Fruit fly (Drosophila melanogaster) whole organism, wandering third instar larva: ENCODE measurements around the gene CG13070.

Experiments
- Abd-B ChIP-seq: fragments of >200 bp; optimal IDR thresholded peaks from 2 replicates; lab custom pipeline; 2017; ENCODE audit warnings: missing biosample characterization, missing genetic modification characterization
- CrebA ChIP-seq: fragments of 200-800 bp; sonication (Bioruptor generic); optimal IDR thresholded peaks from 2 replicates; lab custom pipeline; 2016; ENCODE audit warnings: missing biosample characterization, mild to moderate bottlenecking, missing genetic modification characterization, borderline replicate concordance
- Dfd ChIP-seq: fragments of >200 bp; optimal IDR thresholded peaks from 2 replicates; lab custom pipeline; 2017; ENCODE audit warnings: missing biosample characterization, missing genetic modification characterization
- Dif ChIP-seq: fragments of 200-275, 200-300 bp; sonication (Bioruptor generic); optimal IDR thresholded peaks from 2 replicates; lab custom pipeline; 2018; ENCODE audit warnings: missing biosample characterization, missing genetic modification characterization; ENCODE audit not compliant: partially characterized antibody
- GATAd ChIP-seq: sonication (Bioruptor generic); optimal IDR thresholded peaks from 2 replicates; lab custom pipeline; 2016; ENCODE audit warnings: missing biosample characterization, missing genetic modification characterization
- HLH106 ChIP-seq: fragments of 200-800 bp; optimal IDR thresholded peaks from 3 replicates; lab custom pipeline; 2019; ENCODE audit warnings: missing biosample characterization, mild to moderate bottlenecking, missing genetic modification characterization, moderate library complexity
- Hnf4 ChIP-seq: fragments of 200-800 bp; sonication (Bioruptor generic); optimal IDR thresholded peaks from 2 replicates; lab custom pipeline; 2016; ENCODE audit warnings: missing biosample characterization, mild to moderate bottlenecking, missing genetic modification characterization
- Hr78 ChIP-seq: fragments of >200 bp; optimal IDR thresholded peaks from 2 replicates; lab custom pipeline; 2017; ENCODE audit warnings: missing biosample characterization, missing genetic modification characterization
- Hr83 ChIP-seq: fragments of 200-300 bp; sonication (Bioruptor generic); optimal IDR thresholded peaks from 2 replicates; lab custom pipeline; 2016; ENCODE audit warnings: missing biosample characterization, mild to moderate bottlenecking, missing genetic modification characterization, moderate library complexity; ENCODE audit not compliant: poor library complexity, severe bottlenecking
- Jra ChIP-seq: sonication (Bioruptor generic); optimal IDR thresholded peaks from 2 replicates; lab custom pipeline; 2016; ENCODE audit warnings: missing biosample characterization, missing genetic modification characterization
- Mio ChIP-seq: sonication (Bioruptor generic); optimal IDR thresholded peaks from 2 replicates; lab custom pipeline; 2016; ENCODE audit warnings: missing biosample characterization, missing genetic modification characterization
- Myc ChIP-seq: fragments of >200 bp; optimal IDR thresholded peaks from 2 replicates; lab custom pipeline; 2017
- N ChIP-seq: fragments of >200 bp; optimal IDR thresholded peaks from 2 replicates; lab custom pipeline; 2018; ENCODE audit warnings: missing biosample characterization, missing external identifiers, missing genetic modification characterization
- OdsH ChIP-seq: fragments of 200-800 bp; sonication (Bioruptor generic); optimal IDR thresholded peaks from 2 replicates; lab custom pipeline; 2016; ENCODE audit warnings: missing biosample characterization, mild to moderate bottlenecking, missing genetic modification characterization
- Rel ChIP-seq, 2 experiments: fragments of 200-800 bp; sonication (Bioruptor generic) in 1 of 2; optimal IDR thresholded peaks; 2 replicates in 1 of 2; 3 replicates in 1 of 2; lab custom pipeline; 2016 to 2019; ENCODE audit warnings: mild to moderate bottlenecking in 2 of 2, missing biosample characterization in 2 of 2, missing genetic modification characterization in 2 of 2, moderate library complexity in 1 of 2
- Sp1 ChIP-seq: fragments of 200-800 bp; sonication (Bioruptor generic); optimal IDR thresholded peaks from 3 replicates; lab custom pipeline; 2019; ENCODE audit warnings: missing biosample characterization, mild to moderate bottlenecking, missing genetic modification characterization, moderate library complexity
- Vsx2 ChIP-seq: fragments of 200-300, 225-300 bp; sonication (Bioruptor generic); optimal IDR thresholded peaks from 2 replicates; lab custom pipeline; 2018; ENCODE audit warnings: missing biosample characterization, missing genetic modification characterization; ENCODE audit not compliant: partially characterized antibody
- br ChIP-seq: fragments of 200-800 bp; sonication (Bioruptor generic); optimal IDR thresholded peaks from 2 replicates; lab custom pipeline; 2016; ENCODE audit warnings: missing biosample characterization, missing genetic modification characterization
- brk ChIP-seq: fragments of 200-800 bp; sonication (Bioruptor generic); optimal IDR thresholded peaks from 2 replicates; lab custom pipeline; 2016; ENCODE audit warnings: missing biosample characterization, mild to moderate bottlenecking, missing genetic modification characterization
- dl ChIP-seq, 2 experiments: fragments of 175-275, 200-275 bp in 1 of 2; fragments of 200-275 bp in 1 of 2; sonication (Bioruptor generic); optimal IDR thresholded peaks; lab custom pipeline; 2018; ENCODE audit warnings: mild to moderate bottlenecking in 2 of 2, missing biosample characterization in 2 of 2, missing genetic modification characterization in 2 of 2, moderate library complexity in 2 of 2; ENCODE audit not compliant: partially characterized antibody in 2 of 2, insufficient read depth in 1 of 2
- dmrt93B ChIP-seq: fragments of 200-800 bp; sonication (Bioruptor generic); optimal IDR thresholded peaks from 2 replicates; lab custom pipeline; 2018; ENCODE audit warnings: missing biosample characterization, mild to moderate bottlenecking, missing genetic modification characterization
- ey ChIP-seq: fragments of 200-800 bp; sonication (Bioruptor generic); optimal IDR thresholded peaks from 2 replicates; lab custom pipeline; 2016; ENCODE audit warnings: missing biosample characterization, missing genetic modification characterization
- fru ChIP-seq: fragments of 200-800 bp; sonication (Bioruptor generic); optimal IDR thresholded peaks from 3 replicates; lab custom pipeline; 2016; ENCODE audit warnings: missing biosample characterization, mild to moderate bottlenecking, missing genetic modification characterization
- h ChIP-seq: fragments of 200-800 bp; sonication (Bioruptor generic); optimal IDR thresholded peaks from 3 replicates; lab custom pipeline; 2016; ENCODE audit warnings: missing biosample characterization, mild to moderate bottlenecking, missing genetic modification characterization
- lola ChIP-seq: fragments of >200 bp; optimal IDR thresholded peaks from 2 replicates; lab custom pipeline; 2017; ENCODE audit warnings: missing biosample characterization, missing genetic modification characterization
- pan ChIP-seq: fragments of >200 bp; optimal IDR thresholded peaks from 2 replicates; lab custom pipeline; 2017
- rgr ChIP-seq: fragments of 200-800 bp; sonication (Bioruptor generic); optimal IDR thresholded peaks from 3 replicates; lab custom pipeline; 2016; ENCODE audit warnings: missing biosample characterization, mild to moderate bottlenecking, missing genetic modification characterization
- sage ChIP-seq: fragments of 200-800 bp; sonication (Bioruptor generic); optimal IDR thresholded peaks from 2 replicates; lab custom pipeline; 2016; ENCODE audit warnings: missing biosample characterization, mild to moderate bottlenecking, missing genetic modification characterization
- usp ChIP-seq: fragments of >200 bp; optimal IDR thresholded peaks from 2 replicates; lab custom pipeline; 2017; ENCODE audit warnings: missing biosample characterization, missing genetic modification characterization
- woc ChIP-seq: sonication (Bioruptor generic); optimal IDR thresholded peaks from 2 replicates; lab custom pipeline; 2016; ENCODE audit warnings: missing biosample characterization, mild to moderate bottlenecking, missing genetic modification characterization

The CG13070 gene

dm6 chr3L:16228659-16229205 is 34.4 kb upstream of the CG13070 start, which contains the start of gene Tmx3 (continued):
- TF ChIP-seq Hnf4 (GFP tag; lab: Kevin White, UChicago) (peak; percentile 82), Hr78 (GFP tag; lab: Kevin White, UChicago) (no peak), usp (GFP tag; lab: Kevin White, UChicago) (no peak), fru (peak; percentile 78), sage (GFP tag; lab: Kevin White, UChicago) (no peak), GATAd (GFP tag; lab: Kevin White, UChicago) (peak; percentile 72)

DNA sequence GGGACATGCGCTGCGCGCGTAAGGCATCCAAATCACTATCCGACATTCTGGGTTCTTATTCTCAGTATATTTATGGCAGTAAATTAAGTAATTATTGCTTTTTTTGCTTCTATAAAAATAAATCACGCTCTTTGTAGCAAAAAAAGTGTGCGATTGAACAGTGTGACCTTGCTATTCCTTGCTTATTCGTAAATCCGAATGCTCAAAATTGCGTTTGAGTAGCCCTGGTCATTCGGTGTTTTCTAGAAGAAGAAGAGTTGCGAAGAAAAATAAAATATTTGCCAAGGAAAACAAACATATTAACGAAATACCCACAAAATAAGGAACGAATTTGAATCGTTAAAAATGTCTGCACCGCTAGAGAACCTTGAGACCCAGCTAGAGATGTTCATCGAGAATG is 31.3 kb upstream of the CG13070 start, which contains the start of the genes PDCD-5 and MED10:
Gene PDCD-5, minus strand, starts transcription at position 182 of the 400 bp plus-strand sequence.
Gene MED10, plus strand, starts transcription at position 228 of the 400 bp plus-strand sequence.
- TF ChIP-seq Myc (lab: Kevin White, UChicago): peak; percentile 29
- TF ChIP-seq OdsH (GFP tag; lab: Kevin White, UChicago): peak; percentile 3
- no peak for TF ChIP-seq Rel (GFP tag; optimal IDR thresholded peaks at IDR 0.05; lab: Kevin White, UChicago)
- peak; percentile 65 for TF ChIP-seq Rel (tag; optimal IDR thresholded peaks at IDR 0.05; lab: Kevin White, UChicago)
- peak; percentile 30 for TF ChIP-seq Hr83
- TF ChIP-seq dl (GFP tag; optimal IDR thresholded peaks at IDR 0.05; lab: Kevin White, UChicago; ENCODE audit: insufficient read depth in 1 of 2, partially characterized antibody in 2 of 2): no peak
- no peak for TF ChIP-seq Jra (GFP tag; lab: Kevin White, UChicago)
- TF ChIP-seq Dif (GFP tag; lab: Kevin White, UChicago): peak; percentile 0
- TF ChIP-seq br (GFP tag; lab: Kevin White, UChicago): no peak
- TF ChIP-seq brk (GFP tag; lab: Kevin White, UChicago): no peak
- peak; percentile 39 for TF ChIP-seq HLH106
- TF ChIP-seq Vsx2 (GFP tag; lab: Kevin White, UChicago): no peak
- peak; percentile 39 for TF ChIP-seq Sp1 (GFP tag; lab: Kevin White, UChicago)
- peak; percentile 12 for TF ChIP-seq rgr
- TF ChIP-seq, all 38 proteins: peak for 8

DNA sequence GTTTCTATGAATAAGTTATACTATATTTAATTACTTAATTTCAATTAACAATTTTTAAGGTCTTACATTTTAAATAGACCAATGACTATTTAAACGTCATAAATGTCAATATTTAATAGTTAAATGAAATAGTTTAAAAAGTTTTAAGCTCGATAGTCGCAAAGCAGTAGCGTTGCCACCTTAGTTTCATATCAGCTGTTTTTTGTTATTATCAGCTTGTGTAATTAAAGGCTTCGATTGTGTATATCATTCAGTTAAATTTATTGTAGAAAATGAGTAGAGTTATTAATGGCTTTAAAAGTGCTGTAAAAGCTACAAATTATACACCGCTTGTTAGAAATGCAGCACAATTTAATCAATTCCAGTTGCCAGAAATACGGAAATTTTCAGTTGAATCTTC is 30.2 kb upstream of the CG13070 start, which contains the start of gene Hsc20:
Gene Hsc20, plus strand, starts transcription at position 204 of the 400 bp plus-strand sequence.
- TF ChIP-seq Jra (GFP tag; lab: Kevin White, UChicago) (no peak), Mio (GFP tag; lab: Kevin White, UChicago) (no peak), ey (GFP tag; lab: Kevin White, UChicago) (no peak)

dm6 chr3L:16233850-16234494 is 29.2 kb upstream of the CG13070 start:
- TF ChIP-seq pan (lab: Kevin White, UChicago): no peak
- peak; percentile 21 for TF ChIP-seq rgr
- no peak for TF ChIP-seq brk (GFP tag; lab: Kevin White, UChicago)
- TF ChIP-seq h (GFP tag; lab: Kevin White, UChicago): peak; percentile 32
- TF ChIP-seq Dif (GFP tag; lab: Kevin White, UChicago): no peak
- no peak for TF ChIP-seq Hr78 (GFP tag; lab: Kevin White, UChicago)
- TF ChIP-seq Sp1 (GFP tag; lab: Kevin White, UChicago): no peak
- TF ChIP-seq Rel (GFP tag; optimal IDR thresholded peaks at IDR 0.05; lab: Kevin White, UChicago): no peak
- peak; percentile 96 for TF ChIP-seq Rel (tag; optimal IDR thresholded peaks at IDR 0.05; lab: Kevin White, UChicago)
- TF ChIP-seq Dfd (GFP tag; lab: Kevin White, UChicago): no peak
- TF ChIP-seq Abd-B (GFP tag; lab: Kevin White, UChicago): no peak

dm6 chr3L:16241296-16241695 is 21.8 kb upstream of the CG13070 start:
- no peak for TF ChIP-seq Myc (lab: Kevin White, UChicago)

DNA sequence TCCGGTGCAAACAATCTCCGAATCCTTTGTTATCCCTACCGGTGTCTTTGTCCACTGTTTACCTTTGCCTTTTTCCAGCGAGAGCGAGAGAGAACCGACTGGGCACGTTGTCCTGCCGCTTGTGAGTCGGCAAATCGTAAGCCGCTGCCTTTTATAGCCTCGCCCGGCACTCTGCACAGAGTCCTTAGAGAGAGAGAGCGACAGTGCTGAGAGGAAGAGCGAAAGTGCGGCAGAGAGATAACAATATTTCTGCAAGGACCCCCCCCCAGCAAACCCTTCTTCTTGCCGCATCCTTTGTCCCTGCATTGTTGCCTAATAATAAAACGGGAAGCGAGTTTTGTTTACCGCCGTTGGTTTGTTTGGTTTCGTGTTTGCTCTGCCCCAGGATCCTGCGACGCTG is 10.9 kb upstream of the CG13070 start, which contains the start of gene CG13055:
Gene CG13055, minus strand, starts transcription at position 101 of the 400 bp plus-strand sequence.
- no peak for TF ChIP-seq h (GFP tag; lab: Kevin White, UChicago)
- no peak for TF ChIP-seq HLH106
- TF ChIP-seq Mio (GFP tag; lab: Kevin White, UChicago): no peak
- no peak for TF ChIP-seq lola
- TF ChIP-seq dl (GFP tag; optimal IDR thresholded peaks at IDR 0.05; lab: Kevin White, UChicago; ENCODE audit: insufficient read depth in 1 of 2, partially characterized antibody in 2 of 2): no peak
- no peak for TF ChIP-seq N (GFP tag; lab: Kevin White, UChicago)
- TF ChIP-seq Sp1 (GFP tag; lab: Kevin White, UChicago): no peak
- no peak for TF ChIP-seq br (GFP tag; lab: Kevin White, UChicago)
- no peak for TF ChIP-seq Vsx2 (GFP tag; lab: Kevin White, UChicago)
- no peak for TF ChIP-seq Hr83
- no peak for TF ChIP-seq sage (GFP tag; lab: Kevin White, UChicago)
- no peak for TF ChIP-seq Rel (GFP tag; optimal IDR thresholded peaks at IDR 0.05; lab: Kevin White, UChicago)
- TF ChIP-seq Rel (tag; optimal IDR thresholded peaks at IDR 0.05; lab: Kevin White, UChicago): no peak
- no peak for TF ChIP-seq Dif (GFP tag; lab: Kevin White, UChicago)
- no peak for TF ChIP-seq woc (GFP tag; lab: Kevin White, UChicago)
- no peak for TF ChIP-seq dmrt93B (GFP tag; lab: Kevin White, UChicago)
- no peak for TF ChIP-seq Hr78 (GFP tag; lab: Kevin White, UChicago)
- no peak for TF ChIP-seq CrebA (GFP tag; lab: Kevin White, UChicago)
- TF ChIP-seq Myc (lab: Kevin White, UChicago): no peak
